Fruit fly (Drosophila melanogaster) whole organism, embryonic: ENCODE results near the gene aop.

Experiments used
- CG10274 ChIP-seq: fragments of 200-800 bp; sonication (Bioruptor generic); optimal IDR thresholded peaks from 3 replicates; lab custom pipeline; 2017; ENCODE audit warnings: missing biosample characterization, mild to moderate bottlenecking, missing genetic modification characterization
- CG11085 ChIP-seq: fragments of 200-800 bp; sonication (Bioruptor generic); IDR thresholded peaks from 2 replicates; pipeline ENCODE4 v1.3.6; 2022; ENCODE audit warnings: missing biosample characterization, missing genetic modification characterization
- CG12299 ChIP-seq: fragments of 200-800 bp; sonication (Bioruptor generic); optimal IDR thresholded peaks from 2 replicates; lab custom pipeline; 2018; ENCODE audit warnings: missing biosample characterization, mild to moderate bottlenecking, missing genetic modification characterization
- CG1233 ChIP-seq: fragments of 200-800 bp; sonication (Bioruptor generic); optimal IDR thresholded peaks from 4 replicates; lab custom pipeline; 2018; ENCODE audit warnings: missing biosample characterization, mild to moderate bottlenecking, missing genetic modification characterization
- CG12769 ChIP-seq: fragments of 200-800 bp; sonication (Bioruptor generic); optimal IDR thresholded peaks from 2 replicates; lab custom pipeline; 2019; ENCODE audit warnings: missing biosample characterization, mild to moderate bottlenecking, missing genetic modification characterization, moderate library complexity
- CG14014 ChIP-seq: fragments of 200-800 bp; sonication (Bioruptor generic); IDR thresholded peaks from 2 replicates; pipeline ENCODE4 v1.3.6; 2022; ENCODE audit warnings: missing biosample characterization, missing genetic modification characterization
- CG14965 ChIP-seq: fragments of 200-800 bp; sonication (Bioruptor generic); optimal IDR thresholded peaks from 2 replicates; lab custom pipeline; 2016; ENCODE audit warnings: missing biosample characterization, missing genetic modification characterization, borderline replicate concordance
- CG17328 ChIP-seq: fragments of 200-800 bp; sonication (Bioruptor generic); IDR thresholded peaks from 2 replicates; pipeline ENCODE4 v1.3.6; 2022; ENCODE audit warnings: missing biosample characterization, missing genetic modification characterization
- CG1832 ChIP-seq: fragments of 200-800 bp; sonication (Bioruptor generic); optimal IDR thresholded peaks from 2 replicates; lab custom pipeline; 2017; ENCODE audit warnings: missing biosample characterization, mild to moderate bottlenecking, missing genetic modification characterization, inconsistent platforms
- CG33213 ChIP-seq: fragments of 200-800 bp; sonication (Bioruptor generic); optimal IDR thresholded peaks from 3 replicates; lab custom pipeline; 2016; ENCODE audit warnings: missing biosample characterization, missing genetic modification characterization
- CG4424 ChIP-seq: fragments of 200-800 bp; sonication (Bioruptor generic); optimal IDR thresholded peaks from 3 replicates; lab custom pipeline; 2016; ENCODE audit warnings: missing biosample characterization, missing genetic modification characterization
- CG6654 ChIP-seq: fragments of 200-800 bp; sonication (Bioruptor generic); optimal IDR thresholded peaks from 2 replicates; lab custom pipeline; 2017; ENCODE audit warnings: missing biosample characterization, mild to moderate bottlenecking, missing genetic modification characterization
- CG6854 ChIP-seq: fragments of 200-800 bp; sonication (Bioruptor generic); optimal IDR thresholded peaks from 3 replicates; lab custom pipeline; 2017; ENCODE audit warnings: missing biosample characterization, mild to moderate bottlenecking, missing genetic modification characterization
- CG8765 ChIP-seq: fragments of 200-800 bp; sonication (Bioruptor generic); IDR thresholded peaks from 2 replicates; pipeline ENCODE4 v1.3.6; 2022; ENCODE audit warnings: missing biosample characterization, missing genetic modification characterization
- CG9215 ChIP-seq: fragments of 200-800 bp; sonication (Bioruptor generic); IDR thresholded peaks from 2 replicates; pipeline ENCODE4 v1.3.6; 2022; ENCODE audit warnings: missing biosample characterization, missing genetic modification characterization
- CkIIα-i1 ChIP-seq: fragments of 200-800 bp; sonication (Bioruptor generic); IDR thresholded peaks from 2 replicates; pipeline ENCODE4 v1.3.6; 2022; ENCODE audit warnings: missing biosample characterization, missing genetic modification characterization
- Dek ChIP-seq: fragments of 200-800 bp; sonication (Bioruptor generic); optimal IDR thresholded peaks from 3 replicates; lab custom pipeline; 2019; ENCODE audit warnings: missing biosample characterization, mild to moderate bottlenecking, missing genetic modification characterization, moderate library complexity
- Fer3 ChIP-seq: fragments of 200-800 bp; sonication (Bioruptor generic); optimal IDR thresholded peaks from 2 replicates; lab custom pipeline; 2018; ENCODE audit warnings: missing biosample characterization, mild to moderate bottlenecking, missing genetic modification characterization, moderate library complexity
- Gsc ChIP-seq: fragments of 200-800 bp; sonication (Bioruptor generic); IDR thresholded peaks from 2 replicates; pipeline ENCODE4 v1.3.6; 2022; ENCODE audit warnings: missing biosample characterization, missing genetic modification characterization
- HHEX ChIP-seq: fragments of 200-800 bp; sonication (Bioruptor generic); optimal IDR thresholded peaks from 3 replicates; lab custom pipeline; 2017; ENCODE audit warnings: missing biosample characterization, mild to moderate bottlenecking, missing genetic modification characterization, missing genetic modification reagents
- Hand ChIP-seq: fragments of 200-800 bp; sonication (Bioruptor generic); optimal IDR thresholded peaks from 2 replicates; lab custom pipeline; 2017; ENCODE audit warnings: mild to moderate bottlenecking, missing biosample characterization, missing genetic modification reagents, missing genetic modification characterization
- Lpt ChIP-seq: fragments of >200 bp; optimal IDR thresholded peaks from 2 replicates; lab custom pipeline; 2018; ENCODE audit warnings: missing biosample characterization, missing genetic modification characterization
- MESR4 ChIP-seq: fragments of 200-800 bp; sonication (Bioruptor generic); optimal IDR thresholded peaks from 2 replicates; lab custom pipeline; 2018; ENCODE audit warnings: missing biosample characterization, mild to moderate bottlenecking, missing genetic modification characterization, moderate library complexity
- Mrtf ChIP-seq: fragments of 200-800 bp; sonication (Bioruptor generic); IDR thresholded peaks from 3 replicates; pipeline ENCODE4 v1.3.6; 2022; ENCODE audit warnings: missing biosample characterization, missing genetic modification characterization
- NfI ChIP-seq: fragments of 200-800 bp; sonication (Bioruptor generic); optimal IDR thresholded peaks from 3 replicates; lab custom pipeline; 2018; ENCODE audit warnings: missing biosample characterization, mild to moderate bottlenecking, missing genetic modification characterization, moderate library complexity
- Sry-δ ChIP-seq: fragments of 200-800 bp; sonication (Bioruptor generic); optimal IDR thresholded peaks from 2 replicates; lab custom pipeline; 2016; ENCODE audit warnings: missing biosample characterization, missing genetic modification characterization
- TFAM ChIP-seq: fragments of 200-800 bp; sonication (Bioruptor generic); optimal IDR thresholded peaks from 2 replicates; lab custom pipeline; 2017; ENCODE audit warnings: missing biosample characterization, missing genetic modification characterization, inconsistent platforms
- Trl ChIP-seq, 3 experiments: fragments of >200 bp in 2 of 3; fragments of 200-800 bp in 1 of 3; sonication (Bioruptor generic) in 1 of 3; optimal IDR thresholded peaks; 2 replicates in 1 of 3; 3 replicates in 2 of 3; lab custom pipeline; 2016 to 2017; ENCODE audit warnings: missing biosample characterization in 1 of 3, missing genetic modification characterization in 1 of 3
- al ChIP-seq: fragments of 200-800 bp; sonication (Bioruptor generic); IDR thresholded peaks from 2 replicates; pipeline ENCODE4 v1.3.6; 2022; ENCODE audit warnings: missing biosample characterization, missing genetic modification characterization
- bsh ChIP-seq, 2 experiments: fragments of 200-800 bp; sonication (Bioruptor generic); optimal IDR thresholded peaks; 2 replicates each; lab custom pipeline; 2017 to 2018; ENCODE audit warnings: mild to moderate bottlenecking in 2 of 2, missing biosample characterization in 2 of 2, missing genetic modification characterization in 2 of 2, moderate library complexity in 1 of 2
- emc ChIP-seq: fragments of 200-800 bp; sonication (Bioruptor generic); optimal IDR thresholded peaks from 2 replicates; lab custom pipeline; 2016; ENCODE audit warnings: missing biosample characterization, missing genetic modification characterization
- ems ChIP-seq: fragments of 200-800 bp; sonication (Bioruptor generic); optimal IDR thresholded peaks from 3 replicates; lab custom pipeline; 2016; ENCODE audit warnings: missing biosample characterization, missing genetic modification characterization
- eve ChIP-seq, 2 experiments: fragments of >200 bp; optimal IDR thresholded peaks; 2 replicates each; lab custom pipeline; 2017; ENCODE audit warnings: missing biosample characterization in 2 of 2, missing genetic modification characterization in 2 of 2
- fd64A ChIP-seq: fragments of 200-800 bp; sonication (Bioruptor generic); optimal IDR thresholded peaks from 3 replicates; lab custom pipeline; 2018; ENCODE audit warnings: missing biosample characterization, mild to moderate bottlenecking, missing genetic modification characterization
- gro ChIP-seq: fragments of 200-800 bp; sonication (Bioruptor generic); optimal IDR thresholded peaks from 2 replicates; lab custom pipeline; 2016; ENCODE audit warnings: missing biosample characterization, missing genetic modification characterization
- hb ChIP-seq: fragments of 200-800 bp; sonication (Bioruptor generic); IDR thresholded peaks from 3 replicates; pipeline ENCODE4 v1.3.6; 2022; ENCODE audit warnings: missing biosample characterization, missing genetic modification characterization; ENCODE audit not compliant: partially characterized antibody
- hkb ChIP-seq, 2 experiments: fragments of 200-800 bp in 1 of 2; fragments of >200 bp in 1 of 2; sonication (Bioruptor generic) in 1 of 2; IDR thresholded peaks in 1 of 2; optimal IDR thresholded peaks in 1 of 2; 2 replicates each; pipeline versions ENCODE4 v1.3.6 to Lab custom; 2017 to 2022; ENCODE audit warnings: missing biosample characterization in 1 of 2, missing genetic modification characterization in 1 of 2
- lilli ChIP-seq: fragments of 200-800 bp; sonication (Bioruptor generic); optimal IDR thresholded peaks from 3 replicates; lab custom pipeline; 2016; ENCODE audit warnings: missing biosample characterization, missing genetic modification characterization
- lmd ChIP-seq: fragments of 200-800 bp; sonication (Bioruptor generic); IDR thresholded peaks from 2 replicates; pipeline ENCODE4 v1.3.6; 2022; ENCODE audit warnings: missing biosample characterization, missing genetic modification characterization
- org-1 ChIP-seq: fragments of 200-800 bp; sonication (Bioruptor generic); optimal IDR thresholded peaks from 2 replicates; lab custom pipeline; 2017; ENCODE audit warnings: missing biosample characterization, missing genetic modification characterization
- pfk ChIP-seq: fragments of 200-800 bp; sonication (Bioruptor generic); optimal IDR thresholded peaks from 2 replicates; lab custom pipeline; 2018; ENCODE audit warnings: missing biosample characterization, mild to moderate bottlenecking, missing genetic modification characterization, moderate library complexity
- salm ChIP-seq: fragments of 200-800 bp; sonication (Bioruptor generic); optimal IDR thresholded peaks from 2 replicates; lab custom pipeline; 2018; ENCODE audit warnings: missing biosample characterization, mild to moderate bottlenecking, missing genetic modification characterization
- schlank ChIP-seq: fragments of 200-800 bp; sonication (Bioruptor generic); optimal IDR thresholded peaks from 2 replicates; lab custom pipeline; 2018; ENCODE audit warnings: missing biosample characterization, mild to moderate bottlenecking, missing genetic modification characterization
- sqz ChIP-seq: fragments of 200-800 bp; sonication (Bioruptor generic); optimal IDR thresholded peaks from 3 replicates; lab custom pipeline; 2018; ENCODE audit warnings: missing biosample characterization, mild to moderate bottlenecking, missing genetic modification characterization
- sug ChIP-seq: fragments of 200-800 bp; optimal IDR thresholded peaks from 2 replicates; lab custom pipeline; 2019; ENCODE audit warnings: missing biosample characterization, mild to moderate bottlenecking, missing genetic modification characterization, moderate library complexity
- tup ChIP-seq: fragments of 200-800 bp; sonication (Bioruptor generic); optimal IDR thresholded peaks from 2 replicates; lab custom pipeline; 2016; ENCODE audit warnings: missing biosample characterization, mild to moderate bottlenecking, missing genetic modification characterization, moderate library complexity
- unpg ChIP-seq: fragments of 200-800 bp; sonication (Bioruptor generic); optimal IDR thresholded peaks from 3 replicates; lab custom pipeline; 2018; ENCODE audit warnings: missing biosample characterization, mild to moderate bottlenecking, missing genetic modification characterization, moderate library complexity
- usp ChIP-seq: fragments of >200 bp; optimal IDR thresholded peaks from 2 replicates; lab custom pipeline; 2017; ENCODE audit warnings: missing biosample characterization, missing genetic modification characterization
- zen ChIP-seq: fragments of 200-800 bp; sonication (Bioruptor generic); optimal IDR thresholded peaks from 3 replicates; lab custom pipeline; 2018; ENCODE audit warnings: missing biosample characterization, mild to moderate bottlenecking, missing genetic modification characterization, moderate library complexity

aop gene

dm6 chr2L:2201107-2201561 lies 22.6 kb upstream of the aop start (continued):
- TF ChIP-seq Hand (GFP tag; lab: Kevin White, UChicago) (no peak), CG12299 (peak; percentile 64), ems (peak; percentile 51), CG6654 (GFP tag; lab: Kevin White, UChicago) (peak; percentile 73), Sry-δ (no peak), TFAM (peak; percentile 67), CG10274 (peak; percentile 46), tup (GFP tag; lab: Kevin White, UChicago) (peak; percentile 64), CG1233 (GFP tag; lab: Kevin White, UChicago) (peak; percentile 81), HHEX (peak; percentile 64), CkIIα-i1 (GFP tag; lab: Robert Waterston, UW) (no peak), hb (GFP tag; lab: Robert Waterston, UW) (no peak), Lpt (GFP tag; lab: Kevin White, UChicago) (no peak), sqz (peak; percentile 85), CG6854 (GFP tag; lab: Kevin White, UChicago) (no peak), CG8765 (peak; percentile 25; the same call in 1 of the 2 replicates), Trl (optimal IDR thresholded peaks at IDR 0.05; lab: Kevin White, UChicago) (peak in 1 of 2 experiments; percentile 43), Trl (GFP tag; optimal IDR thresholded peaks at IDR 0.05; lab: Kevin White, UChicago) (peak; percentile 69), NfI (GFP tag; lab: Kevin White, UChicago) (peak; percentile 79), org-1 (GFP tag; lab: Kevin White, UChicago) (peak; percentile 76), pfk (GFP tag; lab: Kevin White, UChicago) (no peak), CG17328 (peak; percentile 84), lmd (peak; percentile 68; the same call in 1 of the 2 replicates), bsh (GFP tag; optimal IDR thresholded peaks at IDR 0.05; lab: Kevin White, UChicago) (peak; percentile 88 to 95), CG1832 (GFP tag; lab: Kevin White, UChicago) (no peak), usp (GFP tag; lab: Kevin White, UChicago) (no peak), Gsc (peak; percentile 59), unpg (GFP tag; lab: Kevin White, UChicago) (peak; percentile 87), Fer3 (peak; percentile 60), Dek (tag; lab: Kevin White, UChicago) (no peak), Mrtf (peak; percentile 48; the same call in 2 of the 3 replicates), CG9215 (GFP tag; lab: Robert Waterston, UW) (peak; percentile 28; the same call in 1 of the 2 replicates), lilli (GFP tag; lab: Kevin White, UChicago) (peak; percentile 54), gro (no peak), al (GFP tag; lab: Robert Waterston, UW) (no peak), fd64A (GFP tag; lab: Kevin White, UChicago) (peak; percentile 90), sug (peak; percentile 32), CG14965 (GFP tag; lab: Kevin White, UChicago) (peak; percentile 11), eve (GFP tag; optimal IDR thresholded peaks at IDR 0.05; lab: Kevin White, UChicago) (peak in 1 of 2 experiments; percentile 92), CG33213 (GFP tag; lab: Kevin White, UChicago) (peak; percentile 72), emc (GFP tag; lab: Kevin White, UChicago) (peak; percentile 8), MESR4 (GFP tag; lab: Kevin White, UChicago) (peak; percentile 0), CG4424 (GFP tag; lab: Kevin White, UChicago) (peak; percentile 90), hkb (optimal IDR thresholded peaks at IDR 0.05; lab: Kevin White, UChicago) (no peak), hkb (GFP tag; IDR thresholded peaks at IDR 0.05; lab: Robert Waterston, UW) (peak; percentile 71), CG12769 (tag; lab: Kevin White, UChicago) (no peak), CG14014 (GFP tag; lab: Robert Waterston, UW) (0 out of 2 replicates have a peak, but pooled peaks have one; percentile 29), CG11085 (GFP tag; lab: Robert Waterston, UW) (no peak), zen (tag; lab: Kevin White, UChicago) (peak; percentile 76), schlank (tag; lab: Kevin White, UChicago) (no peak), salm (tag; lab: Kevin White, UChicago) (peak; percentile 73)
